Fruit fly (Drosophila melanogaster): ENCODE measurements around the gene dar1.

dar1 gene

dm6 chr3L:3626069-3626468, at the start of gene dar1:
TSS of gene dar1 (plus strand) at chr3L:3626352.
- no peak for TF ChIP-seq CG17801 (GFP tag; optimal IDR thresholded peaks at IDR 0.05; ENCODE audit: partially characterized antibody)

- no peak for TF ChIP-seq CG17801 (GFP tag; optimal IDR thresholded peaks at IDR 0.05; ENCODE audit: partially characterized antibody)
Measured at dm6 chr3L:3593558-3593957, 32.6 kb upstream of the dar1 start.

- TF ChIP-seq CG17801 (GFP tag; optimal IDR thresholded peaks at IDR 0.05; ENCODE audit: partially characterized antibody), result no peak
Measured at dm6 chr3L:3596346-3596745, 29.8 kb upstream of the dar1 start.

- no peak for TF ChIP-seq CG17801 (GFP tag; optimal IDR thresholded peaks at IDR 0.05; ENCODE audit: partially characterized antibody)
Measured at dm6 chr3L:3606986-3607385, 19.2 kb upstream of the dar1 start.

- no peak for TF ChIP-seq CG17801 (GFP tag; optimal IDR thresholded peaks at IDR 0.05; ENCODE audit: partially characterized antibody)
Measured at dm6 chr3L:3611892-3612291, 14.3 kb upstream of the dar1 start, which contains the start of gene CG10359. TSS of gene CG10359 (plus strand) at chr3L:3612192.

dm6 chr3L:3612582-3613285, 13.4 kb upstream of the dar1 start:
- TF ChIP-seq CG17801 (GFP tag; optimal IDR thresholded peaks at IDR 0.05; ENCODE audit: partially characterized antibody), result no peak

- TF ChIP-seq CG17801 (GFP tag; optimal IDR thresholded peaks at IDR 0.05; ENCODE audit: partially characterized antibody), result no peak
Measured at dm6 chr3L:3615082-3615481, 11.1 kb upstream of the dar1 start, which contains the start of gene CG10357. TSS of gene CG10357 (plus strand) at chr3L:3615382.

- TF ChIP-seq CG17801 (GFP tag; optimal IDR thresholded peaks at IDR 0.05; ENCODE audit: partially characterized antibody), result no peak
Measured at dm6 chr3L:3616344-3616743, 9.8 kb upstream of the dar1 start.

dm6 chr3L:3617252-3617651, 8.9 kb upstream of the dar1 start:
- no peak for TF ChIP-seq CG17801 (GFP tag; optimal IDR thresholded peaks at IDR 0.05; ENCODE audit: partially characterized antibody)

- TF ChIP-seq CG17801 (GFP tag; optimal IDR thresholded peaks at IDR 0.05; ENCODE audit: partially characterized antibody), result no peak
Measured at dm6 chr3L:3620932-3621331, 5.2 kb upstream of the dar1 start, which contains the start of gene CG14974. TSS of gene CG14974 (minus strand) at chr3L:3621032.

- no peak for TF ChIP-seq CG17801 (GFP tag; optimal IDR thresholded peaks at IDR 0.05; ENCODE audit: partially characterized antibody)
Measured at dm6 chr3L:3624876-3625275, 1.3 kb upstream of the dar1 start.

dm6 chr3L:3632500-3633183, 6.5 kb downstream of the dar1 start:
- no peak for TF ChIP-seq CG17801 (GFP tag; optimal IDR thresholded peaks at IDR 0.05; ENCODE audit: partially characterized antibody)

- no peak for TF ChIP-seq CG17801 (GFP tag; optimal IDR thresholded peaks at IDR 0.05; ENCODE audit: partially characterized antibody)
Measured at dm6 chr3L:3634107-3634737, 8.1 kb downstream of the dar1 start.

- TF ChIP-seq CG17801 (GFP tag; optimal IDR thresholded peaks at IDR 0.05; ENCODE audit: partially characterized antibody), result no peak
Measured at dm6 chr3L:3638587-3639312, 12.6 kb downstream of the dar1 start.

- no peak for TF ChIP-seq CG17801 (GFP tag; optimal IDR thresholded peaks at IDR 0.05; ENCODE audit: partially characterized antibody)
Measured at dm6 chr3L:3639324-3639723, 13.2 kb downstream of the dar1 start.

Data from ovary, adult (tissue).